Worm (Caenorhabditis elegans): ENCODE results near the gene Y12A6A.1.

Gene Y12A6A.1

ce11 chrX:13584725-13585371, 36.7 kb downstream of the Y12A6A.1 start, which contains the start of gene unc-84 (continued):
- no peak for TF ChIP-seq mec-3 (tag; optimal IDR thresholded peaks at IDR 0.05; ENCODE audit: borderline replicate concordance)

DNA sequence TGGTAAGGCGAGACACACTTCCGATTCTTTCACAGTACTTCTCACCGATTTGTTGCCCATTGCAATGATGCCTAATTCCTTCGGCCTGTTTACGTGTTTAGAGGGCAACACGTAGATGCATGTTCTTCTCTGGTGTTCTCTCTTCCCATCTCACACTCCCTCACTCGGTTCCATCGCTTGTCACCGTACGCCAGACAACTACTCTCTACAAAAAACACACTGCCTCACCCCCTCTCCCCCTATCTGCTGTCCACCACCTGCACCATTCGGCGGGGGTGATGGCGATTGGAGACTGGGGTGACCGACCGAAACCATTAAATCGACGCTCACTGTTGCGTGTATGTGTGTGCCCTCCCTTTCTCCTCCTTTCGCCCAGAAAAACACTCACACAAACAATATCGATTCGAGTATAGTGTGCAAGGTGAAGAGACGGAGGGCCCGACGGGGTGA, 37.6 kb downstream of the Y12A6A.1 start:
- TF ChIP-seq hlh-13 (GFP tag; optimal IDR thresholded peaks at IDR 0.05) (no peak), dmd-4 (tag; optimal IDR thresholded peaks at IDR 0.05; ENCODE audit: borderline replicate concordance) (no peak), pha-4 (tag; optimal IDR thresholded peaks at IDR 0.05) (no peak), ztf-16 (tag; optimal IDR thresholded peaks at IDR 0.05) (no peak), hlh-15 (tag; optimal IDR thresholded peaks at IDR 0.05) (no peak), hlh-6 (tag; optimal IDR thresholded peaks at IDR 0.05) (peak; percentile 70), pqm-1 (tag; optimal IDR thresholded peaks at IDR 0.05) (no peak), C08G9.2 (tag; optimal IDR thresholded peaks at IDR 0.05) (peak; percentile 27), ceh-30 (tag; optimal IDR thresholded peaks at IDR 0.05) (no peak), unc-42 (tag; optimal IDR thresholded peaks at IDR 0.05) (no peak), eyg-1 (tag; optimal IDR thresholded peaks at IDR 0.05) (peak; percentile 16), lim-6 (tag; optimal IDR thresholded peaks at IDR 0.05) (no peak), gmeb-2 (tag; optimal IDR thresholded peaks at IDR 0.05) (no peak), che-1 (tag; optimal IDR thresholded peaks at IDR 0.05) (no peak), rnt-1 (tag; optimal IDR thresholded peaks at IDR 0.05) (peak; percentile 57), K02D7.2 (tag; optimal IDR thresholded peaks at IDR 0.05) (no peak), pag-3 (tag; optimal IDR thresholded peaks at IDR 0.05; ENCODE audit: borderline replicate concordance) (no peak), odd-2 (tag; optimal IDR thresholded peaks at IDR 0.05) (no peak), fkh-6 (tag; optimal IDR thresholded peaks at IDR 0.05) (no peak), F13H6.1 (tag; optimal IDR thresholded peaks at IDR 0.05) (peak; percentile 23), unc-55 (GFP tag; optimal IDR thresholded peaks at IDR 0.05) (no peak), nhr-232 (tag; optimal IDR thresholded peaks at IDR 0.05) (peak; percentile 25), sox-4 (tag; optimal IDR thresholded peaks at IDR 0.05) (peak; percentile 25), unc-86 (tag; optimal IDR thresholded peaks at IDR 0.05) (no peak), elt-4 (tag; optimal IDR thresholded peaks at IDR 0.05) (no peak), mec-3 (tag; optimal IDR thresholded peaks at IDR 0.05; ENCODE audit: borderline replicate concordance) (no peak), pax-1 (tag; optimal IDR thresholded peaks at IDR 0.05) (no peak), sox-2 (GFP tag; IDR thresholded peaks at IDR 0.05) (no peak; the same call in 1 of the 2 replicates), ceh-9 (tag; optimal IDR thresholded peaks at IDR 0.05) (no peak), ceh-48 (tag; optimal IDR thresholded peaks at IDR 0.05) (peak; percentile 55), ceh-2 (tag; optimal IDR thresholded peaks at IDR 0.05) (peak; percentile 37), lin-11 (tag; optimal IDR thresholded peaks at IDR 0.05) (no peak), ceh-34 (tag; optimal IDR thresholded peaks at IDR 0.05) (peak; percentile 43), ceh-18 (tag; optimal IDR thresholded peaks at IDR 0.05) (peak; percentile 61), ceh-45 (GFP tag; IDR thresholded peaks at IDR 0.05) (no peak), pros-1 (tag; optimal IDR thresholded peaks at IDR 0.05) (peak; percentile 52), T23F11.4 (GFP tag; optimal IDR thresholded peaks at IDR 0.05) (peak; percentile 54), tbx-2 (tag; optimal IDR thresholded peaks at IDR 0.05) (peak; percentile 86), Y22D7AL.16 (tag; optimal IDR thresholded peaks at IDR 0.05) (no peak), nfya-1 (tag; optimal IDR thresholded peaks at IDR 0.05) (peak; percentile 70), ceh-24 (tag; optimal IDR thresholded peaks at IDR 0.05) (no peak), K09A11.1 (tag; optimal IDR thresholded peaks at IDR 0.05; ENCODE audit: insufficient read depth) (no peak), ceh-14 (tag; optimal IDR thresholded peaks at IDR 0.05) (peak; percentile 2), ref-2 (tag; optimal IDR thresholded peaks at IDR 0.05) (peak; percentile 90), C38D4.7 (GFP tag; optimal IDR thresholded peaks at IDR 0.05) (no peak), ceh-22 (tag; optimal IDR thresholded peaks at IDR 0.05) (peak; percentile 52), hlh-8 (tag; optimal IDR thresholded peaks at IDR 0.05) (peak; percentile 47), unc-3 (GFP tag; conservative IDR thresholded peaks at IDR 0.05) (no peak), unc-3 (tag; optimal IDR thresholded peaks at IDR 0.05) (no peak), ceh-19 (GFP tag; optimal IDR thresholded peaks at IDR 0.05) (no peak)
